Fruit fly (Drosophila melanogaster) Kc167 (cell line): ENCODE data around the gene TTLL1B.

Experiments used
- Sin3A ChIP-seq: fragments of >200 bp; optimal IDR thresholded peaks from 2 replicates; lab custom pipeline; 2018; ENCODE audit warnings: missing external identifiers
- h ChIP-seq: fragments of >200 bp; optimal IDR thresholded peaks from 3 replicates; lab custom pipeline; 2018; ENCODE audit warnings: missing external identifiers

dm6 chr3L:4692177-4693134, 44.4 kb downstream of the TTLL1B start, which contains the start of gene RhoGEF64C:
- TF ChIP-seq h (lab: Kevin White, UChicago) (no peak), Sin3A (lab: Kevin White, UChicago) (no peak)
